Fruit fly (Drosophila melanogaster) whole organism, embryonic: ENCODE results near the gene CG31131.
A peak's percentile ranks its signal among the peaks of the same experiment; 100 is the strongest.

Experiments used
- BEAF-32 ChIP-seq: fragments of 200-800 bp; sonication (Bioruptor generic); optimal IDR thresholded peaks from 3 replicates; lab custom pipeline; 2017; ENCODE audit warnings: missing biosample characterization, missing genetic modification characterization, mild to moderate bottlenecking, moderate library complexity, missing genetic modification reagents
- Bgb ChIP-seq: fragments of 200-800 bp; sonication (Bioruptor generic); IDR thresholded peaks from 2 replicates; pipeline ENCODE4 v1.3.6; 2022; ENCODE audit warnings: missing biosample characterization, missing genetic modification characterization; ENCODE audit not compliant: partially characterized antibody
- CG11093 ChIP-seq: fragments of 200-800 bp; sonication (Bioruptor generic); IDR thresholded peaks from 3 replicates; pipeline ENCODE4 v1.3.6; 2022; ENCODE audit warnings: missing biosample characterization, missing genetic modification characterization
- CG11247 ChIP-seq: fragments of 200-800 bp; sonication (Bioruptor generic); IDR thresholded peaks from 2 replicates; pipeline ENCODE4 v1.3.6; 2022; ENCODE audit warnings: missing biosample characterization, missing genetic modification characterization
- CG11456 ChIP-seq: fragments of 200-800 bp; sonication (Bioruptor generic); IDR thresholded peaks from 3 replicates; pipeline ENCODE4 v1.3.6; 2022; ENCODE audit warnings: missing biosample characterization, missing genetic modification characterization
- CG15601 ChIP-seq: fragments of 200-800 bp; sonication (Bioruptor generic); optimal IDR thresholded peaks from 3 replicates; lab custom pipeline; 2019; ENCODE audit warnings: missing biosample characterization, mild to moderate bottlenecking, missing genetic modification characterization, moderate library complexity
- CG2116 ChIP-seq: fragments of 200-800 bp; sonication (Bioruptor generic); optimal IDR thresholded peaks from 3 replicates; lab custom pipeline; 2018; ENCODE audit warnings: missing biosample characterization, mild to moderate bottlenecking, missing genetic modification characterization
- CG2678 ChIP-seq: fragments of 200-800 bp; sonication (Bioruptor generic); optimal IDR thresholded peaks from 3 replicates; lab custom pipeline; 2019; ENCODE audit warnings: missing biosample characterization, mild to moderate bottlenecking, missing genetic modification characterization, moderate library complexity
- CG3281 ChIP-seq: fragments of 200-800 bp; sonication (Bioruptor generic); optimal IDR thresholded peaks from 3 replicates; lab custom pipeline; 2017; ENCODE audit warnings: missing biosample characterization, mild to moderate bottlenecking, missing genetic modification characterization
- CG3407 ChIP-seq: fragments of 200-800 bp; sonication (Bioruptor generic); optimal IDR thresholded peaks from 2 replicates; lab custom pipeline; 2018; ENCODE audit warnings: missing biosample characterization, mild to moderate bottlenecking, missing genetic modification characterization
- CG6254 ChIP-seq: fragments of 200-800 bp; sonication (Bioruptor generic); optimal IDR thresholded peaks from 3 replicates; lab custom pipeline; 2017; ENCODE audit warnings: mild to moderate bottlenecking, missing biosample characterization, missing genetic modification reagents, missing genetic modification characterization
- CHES-1-like ChIP-seq: fragments of 200-800 bp; sonication (Bioruptor generic); optimal IDR thresholded peaks from 2 replicates; lab custom pipeline; 2016; ENCODE audit warnings: missing biosample characterization, missing genetic modification characterization
- CkIIα-i1 ChIP-seq: fragments of 200-800 bp; sonication (Bioruptor generic); IDR thresholded peaks from 2 replicates; pipeline ENCODE4 v1.3.6; 2022; ENCODE audit warnings: missing biosample characterization, missing genetic modification characterization
- Doc3 ChIP-seq: fragments of 200-800 bp; sonication (Bioruptor generic); IDR thresholded peaks from 3 replicates; pipeline ENCODE4 v1.3.6; 2022; ENCODE audit warnings: missing biosample characterization, missing genetic modification characterization; ENCODE audit not compliant: partially characterized antibody
- Dp ChIP-seq: fragments of 200-800 bp; sonication (Bioruptor generic); optimal IDR thresholded peaks from 2 replicates; lab custom pipeline; 2018; ENCODE audit warnings: missing biosample characterization, mild to moderate bottlenecking, missing genetic modification characterization, moderate library complexity
- Dref ChIP-seq: fragments of 200-800 bp; sonication (Bioruptor generic); IDR thresholded peaks from 2 replicates; pipeline ENCODE4 v1.3.6; 2022; ENCODE audit warnings: missing biosample characterization, missing genetic modification characterization
- H15 ChIP-seq: fragments of 200-800 bp; sonication (Bioruptor generic); IDR thresholded peaks from 3 replicates; pipeline ENCODE4 v1.3.6; 2022; ENCODE audit warnings: missing biosample characterization, missing genetic modification characterization
- HHEX ChIP-seq: fragments of 200-800 bp; sonication (Bioruptor generic); optimal IDR thresholded peaks from 3 replicates; lab custom pipeline; 2017; ENCODE audit warnings: missing biosample characterization, mild to moderate bottlenecking, missing genetic modification characterization, missing genetic modification reagents
- Med ChIP-seq: fragments of 200-800 bp; sonication (Bioruptor generic); peaks from one replicate; lab custom pipeline; 2016; ENCODE audit warnings: missing biosample characterization, missing genetic modification characterization, mild to moderate bottlenecking, inconsistent platforms, moderate library complexity
- Myb ChIP-seq: fragments of 200-800 bp; sonication (Bioruptor generic); optimal IDR thresholded peaks from 2 replicates; lab custom pipeline; 2016; ENCODE audit warnings: missing biosample characterization, missing genetic modification characterization
- Opbp ChIP-seq: fragments of 200-800 bp; sonication (Bioruptor generic); IDR thresholded peaks from 3 replicates; pipeline ENCODE4 v1.3.6; 2022; ENCODE audit warnings: missing biosample characterization, missing genetic modification characterization; ENCODE audit not compliant: partially characterized antibody
- Pdp1 ChIP-seq, 2 experiments: fragments of 200-800 bp; sonication (Bioruptor generic); optimal IDR thresholded peaks; 3 replicates each; lab custom pipeline; 2016; ENCODE audit warnings: missing biosample characterization in 2 of 2, missing genetic modification characterization in 2 of 2, mild to moderate bottlenecking in 1 of 2, moderate library complexity in 1 of 2
- Ravus ChIP-seq: fragments of 200-800 bp; sonication (Bioruptor generic); IDR thresholded peaks from 2 replicates; pipeline ENCODE4 v1.3.6; 2022; ENCODE audit warnings: missing biosample characterization, missing genetic modification characterization
- ci ChIP-seq: fragments of 200-800 bp; sonication (Bioruptor generic); IDR thresholded peaks from 3 replicates; pipeline ENCODE4 v1.3.6; 2022; ENCODE audit warnings: missing biosample characterization, missing genetic modification characterization
- crol ChIP-seq: fragments of 200-800 bp; sonication (Bioruptor generic); IDR thresholded peaks from 2 replicates; pipeline ENCODE4 v1.3.6; 2022; ENCODE audit warnings: missing biosample characterization, missing genetic modification characterization
- ewg ChIP-seq: fragments of 200-800 bp; sonication (Bioruptor generic); optimal IDR thresholded peaks from 3 replicates; lab custom pipeline; 2017; ENCODE audit warnings: mild to moderate bottlenecking, missing biosample characterization, missing genetic modification reagents, missing genetic modification characterization
- exex ChIP-seq: fragments of 200-800 bp; sonication (Bioruptor generic); optimal IDR thresholded peaks from 4 replicates; lab custom pipeline; 2018; ENCODE audit warnings: missing biosample characterization, mild to moderate bottlenecking, missing genetic modification characterization, moderate library complexity
- fru ChIP-seq: fragments of >200 bp; optimal IDR thresholded peaks from 2 replicates; lab custom pipeline; 2017
- grau ChIP-seq: fragments of 200-800 bp; optimal IDR thresholded peaks from 3 replicates; lab custom pipeline; 2019; ENCODE audit warnings: missing biosample characterization, mild to moderate bottlenecking, missing genetic modification characterization, moderate library complexity
- lmd ChIP-seq: fragments of 200-800 bp; sonication (Bioruptor generic); IDR thresholded peaks from 2 replicates; pipeline ENCODE4 v1.3.6; 2022; ENCODE audit warnings: missing biosample characterization, missing genetic modification characterization
- lola ChIP-seq, 3 experiments: fragments of >200 bp in 2 of 3; fragments of 200-800 bp in 1 of 3; sonication (Bioruptor generic) in 1 of 3; optimal IDR thresholded peaks; 2 replicates each; lab custom pipeline; 2017 to 2019; ENCODE audit warnings: missing biosample characterization in 3 of 3, missing genetic modification characterization in 3 of 3, mild to moderate bottlenecking in 1 of 3, moderate library complexity in 1 of 3
- lov ChIP-seq, 2 experiments: fragments of 200-800 bp in 1 of 2; fragments of >200 bp in 1 of 2; sonication (Bioruptor generic) in 1 of 2; IDR thresholded peaks in 1 of 2; optimal IDR thresholded peaks in 1 of 2; 2 replicates in 1 of 2; 3 replicates in 1 of 2; pipeline versions ENCODE4 v1.3.6 to Lab custom; 2017 to 2022; ENCODE audit warnings: missing biosample characterization in 1 of 2, missing genetic modification characterization in 1 of 2
- mirr ChIP-seq: fragments of 200-800 bp; sonication (Bioruptor generic); optimal IDR thresholded peaks from 3 replicates; lab custom pipeline; 2018; ENCODE audit warnings: missing biosample characterization, mild to moderate bottlenecking, missing genetic modification characterization
- nom ChIP-seq: fragments of 200-800 bp; sonication (Bioruptor generic); optimal IDR thresholded peaks from 2 replicates; lab custom pipeline; 2017; ENCODE audit warnings: missing biosample characterization, missing genetic modification characterization, mild to moderate bottlenecking, moderate library complexity, missing genetic modification reagents
- pfk ChIP-seq: fragments of 200-800 bp; sonication (Bioruptor generic); optimal IDR thresholded peaks from 2 replicates; lab custom pipeline; 2018; ENCODE audit warnings: missing biosample characterization, mild to moderate bottlenecking, missing genetic modification characterization, moderate library complexity
- pum ChIP-seq: fragments of 200-800 bp; sonication (Bioruptor generic); optimal IDR thresholded peaks from 2 replicates; lab custom pipeline; 2016; ENCODE audit warnings: missing biosample characterization, missing genetic modification characterization
- row ChIP-seq: fragments of 200-800 bp; sonication (Bioruptor generic); IDR thresholded peaks from 3 replicates; pipeline ENCODE4 v1.3.6; 2022; ENCODE audit warnings: missing biosample characterization, missing genetic modification characterization
- sens ChIP-seq: fragments of 200-800 bp; sonication (Bioruptor generic); peaks from one replicate; lab custom pipeline; 2016; ENCODE audit warnings: missing biosample characterization, missing genetic modification characterization
- stwl ChIP-seq: fragments of 200-800 bp; sonication (Bioruptor generic); optimal IDR thresholded peaks from 3 replicates; lab custom pipeline; 2018; ENCODE audit warnings: missing biosample characterization, mild to moderate bottlenecking, missing genetic modification characterization, moderate library complexity
- sug ChIP-seq: fragments of 200-800 bp; optimal IDR thresholded peaks from 2 replicates; lab custom pipeline; 2019; ENCODE audit warnings: missing biosample characterization, mild to moderate bottlenecking, missing genetic modification characterization, moderate library complexity
- trem ChIP-seq: fragments of 200-800 bp; optimal IDR thresholded peaks from 3 replicates; lab custom pipeline; 2019; ENCODE audit warnings: missing biosample characterization, mild to moderate bottlenecking, missing genetic modification characterization, moderate library complexity
- unc-4 ChIP-seq: fragments of 200-800 bp; sonication (Bioruptor generic); IDR thresholded peaks from 2 replicates; pipeline ENCODE4 v1.3.6; 2022; ENCODE audit warnings: missing biosample characterization, missing genetic modification characterization; ENCODE audit not compliant: partially characterized antibody
- usp ChIP-seq: fragments of >200 bp; optimal IDR thresholded peaks from 2 replicates; lab custom pipeline; 2017; ENCODE audit warnings: missing biosample characterization, missing genetic modification characterization
- zfh1 ChIP-seq: fragments of 200-800 bp; sonication (Bioruptor generic); IDR thresholded peaks from 3 replicates; pipeline ENCODE4 v1.3.6; 2022; ENCODE audit warnings: missing biosample characterization, missing genetic modification characterization

The CG31131 gene

DNA sequence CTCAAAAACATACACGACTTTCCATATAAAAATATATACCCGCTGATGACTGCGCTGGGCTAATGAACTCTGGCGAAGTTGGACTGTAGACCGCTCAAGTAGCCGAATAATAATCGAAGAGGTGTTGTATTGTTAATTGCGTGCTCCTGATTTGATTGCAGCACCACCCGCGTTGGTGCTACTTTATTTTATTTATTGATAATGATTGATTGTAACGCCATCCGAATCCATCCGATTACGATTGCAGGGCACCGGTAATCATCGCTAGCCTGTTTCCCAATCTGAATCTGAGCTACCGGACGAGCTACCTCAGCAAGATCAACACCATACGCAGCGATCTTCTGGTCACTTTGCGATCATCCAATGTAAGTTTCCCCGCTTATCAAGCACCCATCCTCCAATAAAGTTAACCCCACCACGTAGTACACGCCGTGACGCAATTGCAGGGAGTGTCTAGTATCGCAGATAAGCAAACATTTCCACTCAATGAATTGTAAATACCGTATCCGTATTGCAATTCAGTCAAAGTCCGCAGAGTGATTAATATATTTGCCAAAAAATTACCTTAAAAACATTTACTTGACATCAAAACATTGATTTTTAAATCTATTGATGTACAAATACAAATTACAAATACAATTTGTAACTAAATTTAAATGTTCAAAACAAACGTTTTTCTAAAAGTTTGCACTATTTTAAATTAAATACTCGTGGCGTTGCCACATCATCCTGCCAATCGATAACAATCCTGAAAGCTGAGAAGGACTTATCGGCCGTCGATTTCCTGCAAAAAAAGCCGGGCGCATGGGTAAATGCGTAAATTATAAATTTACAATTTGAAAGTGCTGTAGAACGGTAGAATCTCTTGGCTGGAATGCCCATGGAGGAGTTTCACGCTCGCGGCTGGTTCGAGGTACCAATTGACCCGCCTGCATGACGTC is 33.8 kb downstream of the CG31131 start (continued):
- TF ChIP-seq nom (peak; percentile 31), CG11456 (GFP tag; lab: Robert Waterston, UW) (no peak), BEAF-32 (peak; percentile 34), trem (tag; lab: Kevin White, UChicago) (peak; percentile 52), sug (tag; lab: Kevin White, UChicago) (peak; percentile 94), Myb (GFP tag; lab: Kevin White, UChicago) (peak; percentile 29), Pdp1 (GFP tag; optimal IDR thresholded peaks at IDR 0.05; lab: Kevin White, UChicago) (peak in 1 of 2 experiments; percentile 75), CkIIα-i1 (no peak), mirr (GFP tag; lab: Kevin White, UChicago) (peak; percentile 33), Dref (GFP tag; lab: Robert Waterston, UW) (peak; percentile 59), Bgb (GFP tag; lab: Robert Waterston, UW) (0 out of 2 replicates have a peak, but pooled peaks have one; percentile 12), sens (GFP tag; lab: Kevin White, UChicago) (peak; percentile 56), Ravus (no peak), CG2116 (GFP tag; lab: Kevin White, UChicago) (peak; percentile 59), lmd (GFP tag; lab: Robert Waterston, UW) (no peak), unc-4 (GFP tag; lab: Robert Waterston, UW) (0 out of 2 replicates have a peak, but pooled peaks have one; percentile 16), ewg (GFP tag; lab: Kevin White, UChicago) (peak; percentile 29), stwl (tag; lab: Kevin White, UChicago) (peak; percentile 54), ci (GFP tag; lab: Robert Waterston, UW) (peak; percentile 47; the same call in 1 of the 3 replicates), Dp (GFP tag; lab: Kevin White, UChicago) (peak; percentile 53)

DNA sequence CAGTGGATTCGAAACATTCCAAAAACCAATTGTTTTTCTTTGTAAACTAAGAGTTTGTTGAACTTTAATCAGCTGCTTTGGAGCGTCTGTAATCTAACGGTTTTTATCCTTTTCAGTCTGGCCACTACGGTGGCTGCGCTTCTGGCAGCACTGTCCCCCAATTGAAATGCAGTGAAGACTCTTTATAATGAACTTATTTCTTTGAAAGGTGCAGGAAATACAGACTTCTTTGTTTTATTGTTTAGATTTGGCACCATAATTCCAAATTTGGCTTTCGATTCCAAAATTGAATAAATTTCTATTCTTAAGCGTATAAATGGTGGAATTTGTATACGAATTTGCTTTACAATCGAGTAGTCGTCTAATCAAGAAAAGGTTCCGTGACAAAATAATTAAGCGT is 34.9 kb downstream of the CG31131 start, which contains the start of gene nenya:
Gene nenya (minus strand): TSS at position 35 of the 400 bp plus-strand sequence.
- TF ChIP-seq CG11093 (GFP tag; lab: Robert Waterston, UW) (no peak), Med (GFP tag; lab: Kevin White, UChicago) (peak; percentile 54), Myb (GFP tag; lab: Kevin White, UChicago) (peak; percentile 67), row (peak; percentile 51), Doc3 (GFP tag; lab: Robert Waterston, UW) (no peak), trem (tag; lab: Kevin White, UChicago) (peak; percentile 6), H15 (GFP tag; lab: Robert Waterston, UW) (no peak), grau (tag; lab: Kevin White, UChicago) (peak; percentile 67)

dm6 chr3R:27926738-27927215 is 36.2 kb downstream of the CG31131 start:
- TF ChIP-seq pum (GFP tag; lab: Kevin White, UChicago) (no peak), exex (tag; lab: Kevin White, UChicago) (peak; percentile 62), CG2678 (tag; lab: Kevin White, UChicago) (no peak), HHEX (GFP tag; lab: Kevin White, UChicago) (no peak), CG3281 (no peak), fru (lab: Kevin White, UChicago) (no peak), lmd (GFP tag; lab: Robert Waterston, UW) (no peak), CHES-1-like (GFP tag; lab: Kevin White, UChicago) (no peak), Med (GFP tag; lab: Kevin White, UChicago) (peak; percentile 45), CG15601 (tag; lab: Kevin White, UChicago) (no peak), CG3407 (no peak), pfk (GFP tag; lab: Kevin White, UChicago) (no peak), crol (GFP tag; lab: Robert Waterston, UW) (peak; percentile 53; the same call in 1 of the 2 replicates), lov (optimal IDR thresholded peaks at IDR 0.05; lab: Kevin White, UChicago) (no peak), lov (GFP tag; IDR thresholded peaks at IDR 0.05; lab: Robert Waterston, UW) (no peak), usp (GFP tag; lab: Kevin White, UChicago) (no peak), lola (GFP tag; optimal IDR thresholded peaks at IDR 0.05; lab: Kevin White, UChicago) (no peak), CG6254 (GFP tag; lab: Kevin White, UChicago) (no peak), zfh1 (GFP tag; lab: Robert Waterston, UW) (0 out of 3 replicates have a peak, but pooled peaks have one; percentile 44), CG11247 (GFP tag; lab: Robert Waterston, UW) (no peak), Opbp (GFP tag; lab: Robert Waterston, UW) (no peak)
